Fruit fly (Drosophila melanogaster) Kc167 (cell line): Measurements from ENCODE around the gene CG44038.

ENCODE experiments used
- Myc ChIP-seq: fragments of >200 bp; optimal IDR thresholded peaks from 2 replicates; lab custom pipeline; 2017; ENCODE audit warnings: missing external identifiers
- Sin3A ChIP-seq: fragments of >200 bp; optimal IDR thresholded peaks from 2 replicates; lab custom pipeline; 2018; ENCODE audit warnings: missing external identifiers
- h ChIP-seq: fragments of >200 bp; optimal IDR thresholded peaks from 3 replicates; lab custom pipeline; 2018; ENCODE audit warnings: missing external identifiers
- insv ChIP-seq: fragments of >200 bp; optimal IDR thresholded peaks from 3 replicates; lab custom pipeline; 2018; ENCODE audit warnings: missing external identifiers
- psq ChIP-seq: fragments of >200 bp; optimal IDR thresholded peaks from 2 replicates; lab custom pipeline; 2017; ENCODE audit warnings: missing external identifiers
- ttk ChIP-seq: sonication (Bioruptor generic); optimal IDR thresholded peaks from 2 replicates; lab custom pipeline; 2017; ENCODE audit warnings: missing external identifiers

Gene CG44038

dm6 chr3R:12239166-12239565 is 21.6 kb upstream of the CG44038 start, which contains the start of gene Cyp313a3:
Gene Cyp313a3 (minus strand): TSS chr3R:12239266.
- TF ChIP-seq Sin3A (lab: Kevin White, UChicago) = no peak
- TF ChIP-seq Myc = no peak
- TF ChIP-seq psq = no peak
- TF ChIP-seq ttk (lab: Kevin White, UChicago) = no peak
- no peak for TF ChIP-seq h (lab: Kevin White, UChicago)
- no peak for TF ChIP-seq insv (lab: Kevin White, UChicago)

DNA sequence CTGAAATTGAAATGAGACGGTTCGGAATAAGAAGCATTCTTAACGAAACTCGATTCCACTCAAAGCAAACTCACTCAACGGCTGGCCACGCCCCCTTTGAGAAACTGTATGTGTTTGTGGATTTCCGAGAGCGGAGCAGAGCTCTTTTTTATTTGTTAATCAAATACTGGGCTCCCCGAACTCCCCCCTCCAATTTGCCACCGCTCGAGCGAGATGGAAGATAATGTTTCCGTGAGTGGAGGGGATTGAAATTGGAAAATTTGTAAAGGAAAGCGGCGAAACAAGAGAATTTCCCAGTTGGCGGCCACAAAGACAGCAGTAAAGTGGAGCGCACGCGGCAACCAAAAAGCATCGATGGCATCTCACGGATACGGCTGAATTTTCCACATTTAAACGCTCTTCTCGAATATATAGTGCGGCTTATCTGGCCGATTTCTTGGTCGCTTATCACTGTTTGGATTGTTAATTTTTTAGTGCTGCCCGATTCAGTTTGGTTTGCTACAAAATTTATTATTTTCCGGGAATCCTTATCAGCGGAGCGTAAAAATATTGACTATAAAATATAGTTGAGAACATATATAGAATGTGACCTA is 16.2 kb upstream of the CG44038 start:
- TF ChIP-seq ttk (lab: Kevin White, UChicago) (no peak), insv (lab: Kevin White, UChicago) (no peak), Sin3A (lab: Kevin White, UChicago) (no peak), psq (no peak), h (lab: Kevin White, UChicago) (no peak), Myc (no peak)

DNA sequence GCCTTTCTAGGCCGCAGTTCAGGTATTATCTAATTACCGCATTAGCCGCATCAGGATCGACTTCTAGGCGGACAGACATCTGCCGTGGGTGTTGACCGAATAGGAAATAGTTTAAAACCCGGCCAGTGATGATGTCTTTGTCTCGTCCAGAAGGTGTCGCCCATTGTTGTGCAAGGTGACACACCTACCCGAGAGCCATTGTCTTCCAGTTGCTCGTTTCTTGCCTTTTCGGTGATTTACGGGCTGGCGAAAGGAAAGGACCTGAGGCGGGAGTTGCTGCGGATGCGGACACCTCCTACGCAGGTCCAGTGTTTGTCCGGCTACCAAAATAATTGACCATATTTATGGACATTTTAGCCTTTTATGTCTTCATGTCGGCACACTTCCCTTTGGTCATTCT is 12.5 kb upstream of the CG44038 start:
- TF ChIP-seq Myc = no peak
- TF ChIP-seq Sin3A (lab: Kevin White, UChicago) = no peak
- no peak for TF ChIP-seq psq
- TF ChIP-seq ttk (lab: Kevin White, UChicago) = no peak
- TF ChIP-seq insv (lab: Kevin White, UChicago) = no peak
- no peak for TF ChIP-seq h (lab: Kevin White, UChicago)

DNA sequence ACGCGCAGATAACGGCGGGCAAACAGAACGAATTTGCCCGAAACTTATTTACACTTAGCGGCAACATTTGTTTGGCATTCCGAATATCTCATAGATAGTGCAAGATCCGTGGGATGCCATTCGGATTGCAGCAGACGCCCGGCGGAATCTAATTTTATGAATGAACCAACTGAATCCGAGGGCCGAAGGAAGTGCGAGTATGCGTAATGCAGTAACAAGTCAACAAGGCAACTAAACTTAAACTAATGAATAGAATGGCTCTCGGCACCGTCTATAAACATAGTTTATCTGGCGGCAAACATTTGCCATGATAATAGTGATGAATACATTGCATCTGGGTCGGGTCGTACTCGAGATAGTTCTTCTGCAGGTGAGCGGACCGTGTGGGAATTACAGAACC is 10.6 kb upstream of the CG44038 start:
- TF ChIP-seq psq (no peak), ttk (lab: Kevin White, UChicago) (no peak), Myc (no peak), h (lab: Kevin White, UChicago) (no peak), insv (lab: Kevin White, UChicago) (no peak), Sin3A (lab: Kevin White, UChicago) (no peak)

DNA sequence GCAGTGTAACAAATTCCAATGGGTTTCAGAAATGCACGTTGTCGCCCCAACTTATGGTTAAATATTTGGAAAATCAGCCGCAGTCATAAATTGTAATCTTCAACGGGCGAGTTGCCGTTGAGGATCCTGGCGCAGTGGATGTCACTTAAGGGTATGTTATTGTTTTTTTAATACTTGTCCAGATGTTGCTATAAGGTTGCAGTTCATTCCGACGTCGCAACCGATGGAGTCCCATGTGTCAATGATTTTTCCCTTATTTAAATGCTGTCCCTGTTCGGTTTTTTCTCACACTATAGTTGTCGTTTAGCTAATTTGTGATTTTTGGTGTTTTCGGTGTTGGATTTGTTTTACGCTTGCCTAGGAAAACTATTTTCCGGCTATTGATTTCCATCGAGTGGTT is 9.2 kb upstream of the CG44038 start:
- TF ChIP-seq psq (no peak), insv (lab: Kevin White, UChicago) (no peak), Sin3A (lab: Kevin White, UChicago) (no peak), Myc (no peak), ttk (lab: Kevin White, UChicago) (no peak), h (lab: Kevin White, UChicago) (no peak)

DNA sequence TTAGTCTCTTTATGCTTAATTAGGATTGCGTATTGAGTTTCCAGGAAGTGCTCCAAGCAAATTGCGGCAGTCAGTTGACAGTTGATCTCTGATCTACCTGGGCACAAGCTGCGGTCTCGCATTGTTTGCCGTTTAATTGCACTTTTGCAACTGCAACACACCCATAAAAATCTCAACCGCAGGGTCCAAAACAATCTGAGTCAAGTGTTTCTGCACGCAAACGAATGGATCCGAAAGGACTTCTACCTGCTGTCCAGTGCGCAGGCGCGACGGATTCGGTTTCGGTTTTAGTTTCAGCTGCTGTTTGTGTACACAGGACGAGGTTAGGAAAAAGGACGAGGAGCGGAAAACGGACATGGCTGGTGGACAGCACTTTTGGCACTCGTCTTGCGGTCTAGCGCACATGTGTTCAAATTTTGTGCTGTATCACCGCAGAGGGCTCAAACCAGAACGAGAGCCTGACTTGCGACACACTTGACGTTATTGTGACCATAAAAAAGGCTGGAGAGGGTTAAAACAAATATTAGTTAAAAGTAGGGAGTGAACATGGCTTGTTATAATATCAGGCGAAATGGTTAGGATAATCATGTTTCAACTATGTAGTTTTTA is 8.2 kb upstream of the CG44038 start:
- no peak for TF ChIP-seq Sin3A (lab: Kevin White, UChicago)

DNA sequence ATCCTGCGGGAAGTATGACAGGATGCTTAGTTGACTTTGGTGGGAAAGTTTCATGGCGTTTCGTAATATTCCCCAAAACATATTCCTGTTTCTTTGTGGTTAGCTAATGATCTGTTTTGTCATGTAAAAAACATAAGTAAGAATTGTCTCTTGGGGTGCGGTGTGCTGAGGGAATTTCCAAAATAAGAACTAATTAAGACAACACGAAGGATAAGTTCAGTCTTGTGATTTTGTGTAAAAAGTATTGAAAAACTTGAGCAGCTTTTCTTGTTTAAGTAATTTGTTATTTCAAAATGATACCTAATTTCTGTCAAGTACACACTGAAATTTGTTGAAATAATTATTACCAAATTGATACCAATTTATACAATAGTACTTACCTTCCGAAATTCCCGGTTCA is 6.9 kb upstream of the CG44038 start, which contains the start of gene CG3942:
Gene CG3942 (plus strand): TSS at position 301 of the 400 bp plus-strand sequence.
- TF ChIP-seq psq (no peak), insv (lab: Kevin White, UChicago) (no peak), h (lab: Kevin White, UChicago) (no peak), Sin3A (lab: Kevin White, UChicago) (no peak), ttk (lab: Kevin White, UChicago) (no peak), Myc (no peak)

- TF ChIP-seq Myc = no peak
- no peak for TF ChIP-seq psq
- TF ChIP-seq ttk (lab: Kevin White, UChicago) = no peak
- TF ChIP-seq insv (lab: Kevin White, UChicago) = no peak
- no peak for TF ChIP-seq h (lab: Kevin White, UChicago)
- no peak for TF ChIP-seq Sin3A (lab: Kevin White, UChicago)
Measured at dm6 chr3R:12258437-12258836, 2.3 kb upstream of the CG44038 start, which contains the start of the genes CG44037 and svp. Gene CG44037 (plus strand): TSS chr3R:12258737. Gene svp (plus strand): TSS chr3R:12258737.

- TF ChIP-seq ttk (lab: Kevin White, UChicago) (no peak), h (lab: Kevin White, UChicago) (no peak), insv (lab: Kevin White, UChicago) (no peak), Sin3A (lab: Kevin White, UChicago) (no peak), psq (no peak), Myc (no peak)
Measured at dm6 chr3R:12259013-12259412, 1.8 kb upstream of the CG44038 start.

DNA sequence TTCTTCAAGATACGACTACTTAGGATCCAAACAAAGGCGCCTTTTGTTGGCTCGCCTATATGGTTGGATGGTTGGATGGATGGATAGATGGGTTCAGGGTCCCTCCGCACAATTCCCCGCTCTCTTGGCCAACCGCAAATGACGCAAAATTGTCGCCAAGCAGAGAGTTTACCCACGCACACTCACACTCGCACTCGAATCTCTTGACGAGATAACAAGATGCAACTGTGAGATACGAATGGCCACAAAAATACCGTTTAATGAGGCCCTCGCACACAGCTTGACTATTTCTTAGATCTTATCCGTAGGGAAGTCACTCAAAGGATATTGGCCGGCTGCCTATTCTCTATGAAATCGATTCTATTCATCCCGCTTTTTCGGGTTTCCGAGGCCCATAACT is 950 bp upstream of the CG44038 start:
- TF ChIP-seq psq = no peak
- no peak for TF ChIP-seq insv (lab: Kevin White, UChicago)
- no peak for TF ChIP-seq Myc
- no peak for TF ChIP-seq h (lab: Kevin White, UChicago)
- no peak for TF ChIP-seq Sin3A (lab: Kevin White, UChicago)
- no peak for TF ChIP-seq ttk (lab: Kevin White, UChicago)

- TF ChIP-seq Myc (no peak), Sin3A (lab: Kevin White, UChicago) (no peak), psq (no peak), ttk (lab: Kevin White, UChicago) (no peak), h (lab: Kevin White, UChicago) (no peak)
Measured at dm6 chr3R:12269889-12270403, 9.2 kb downstream of the CG44038 start.

dm6 chr3R:12270590-12270989 is 9.8 kb downstream of the CG44038 start, which contains the start of gene CG17738:
Gene CG17738 (plus strand): TSS chr3R:12270890.
- TF ChIP-seq ttk (lab: Kevin White, UChicago) (no peak), h (lab: Kevin White, UChicago) (no peak), Sin3A (lab: Kevin White, UChicago) (no peak), Myc (no peak), psq (no peak), insv (lab: Kevin White, UChicago) (no peak)
